Fruit fly (Drosophila melanogaster) S2 (cell line): ENCODE results near the gene CG43134.

Source experiments
- CG8478 ChIP-seq: fragments of >200 bp; optimal IDR thresholded peaks from 2 replicates; lab custom pipeline; 2018
- CTCF ChIP-seq, 2 experiments: fragments of >200 bp; optimal IDR thresholded peaks; 2 replicates each; lab custom pipeline; 2018

dm6 chrX:4217294-4217693, 29.8 kb upstream of the CG43134 start, which contains the start of gene CG15571:
- no peak for TF ChIP-seq CG8478
- TF ChIP-seq CTCF (optimal IDR thresholded peaks at IDR 0.05; lab: Kevin White, UChicago) = no peak
